Worm (Caenorhabditis elegans) whole organism, midembryonic: Measurements from ENCODE around the gene fpn-1.2.

Experiments
- T22C8.4 ChIP-seq: fragments of 200-800 bp; sonication (Bioruptor generic); IDR thresholded peaks from 2 replicates; pipeline ENCODE4 v1.3.6; 2022; ENCODE audit warnings: missing genetic modification characterization, missing compliant biosample characterization
- cog-1 ChIP-seq: sonication (generic microtip); optimal IDR thresholded peaks from 2 replicates; lab custom pipeline; 2016; ENCODE audit warnings: missing genetic modification characterization, missing compliant biosample characterization
- flt-1 ChIP-seq: fragments of 200-800 bp; sonication (Bioruptor generic); IDR thresholded peaks from 2 replicates; pipeline ENCODE4 v1.3.6; 2022; ENCODE audit warnings: missing genetic modification characterization, missing compliant biosample characterization
- med-1 ChIP-seq: sonication (generic microtip); optimal IDR thresholded peaks from 2 replicates; lab custom pipeline; 2017; ENCODE audit warnings: missing genetic modification characterization, mild to moderate bottlenecking, missing compliant biosample characterization, antibody characterized with exemption, missing genetic modification reagents; ENCODE audit not compliant: insufficient read depth
- ref-1 ChIP-seq: fragments of 200-800 bp; sonication (Bioruptor generic); conservative IDR thresholded peaks from 2 replicates; pipeline ENCODE4 v1.3.6; 2022; ENCODE audit warnings: missing genetic modification reagents, missing genetic modification characterization, missing compliant biosample characterization
- tab-1 ChIP-seq: fragments of 200-800 bp; sonication (Bioruptor generic); IDR thresholded peaks from 2 replicates; pipeline ENCODE4 v1.3.6; 2022; ENCODE audit warnings: missing genetic modification characterization, missing compliant biosample characterization
- ztf-23 ChIP-seq: fragments of 200-800 bp; sonication (Bioruptor generic); IDR thresholded peaks from 2 replicates; pipeline ENCODE4 v1.3.6; 2022; ENCODE audit warnings: missing genetic modification reagents, missing genetic modification characterization, missing compliant biosample characterization

DNA sequence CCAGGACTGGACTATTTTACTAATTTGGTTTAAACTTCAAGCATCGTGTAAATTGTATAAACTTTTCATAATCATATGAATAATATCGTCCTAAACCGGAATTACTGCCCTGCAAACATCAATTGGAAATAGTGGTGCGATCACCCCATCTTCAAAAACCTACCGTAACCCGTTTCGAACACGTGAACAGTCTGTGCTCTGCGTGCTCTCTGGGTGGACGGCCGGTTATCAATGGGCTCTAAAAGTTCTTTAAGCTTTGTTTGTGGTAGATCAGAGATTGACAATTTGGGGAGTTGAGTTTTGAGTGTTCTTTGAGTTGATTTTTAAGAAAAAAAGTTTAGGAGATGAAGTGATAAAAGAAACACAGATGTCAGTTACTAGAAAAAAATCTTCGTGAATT, 7.9 kb downstream of the fpn-1.2 start:
- no peak for TF ChIP-seq flt-1 (GFP tag; lab: Robert Waterston, UW)
- no peak for TF ChIP-seq tab-1 (GFP tag; lab: Robert Waterston, UW)
- no peak for TF ChIP-seq ref-1 (GFP tag; lab: Robert Waterston, UW)
- TF ChIP-seq med-1 (GFP tag; lab: Kevin White, UChicago), result no peak
- TF ChIP-seq cog-1 (tag; lab: Kevin White, UChicago), result no peak
- TF ChIP-seq T22C8.4 (GFP tag; lab: Robert Waterston, UW), result no peak
- TF ChIP-seq ztf-23, result no peak
